Worm (Caenorhabditis elegans): ENCODE data around the gene F01D4.8.

DNA sequence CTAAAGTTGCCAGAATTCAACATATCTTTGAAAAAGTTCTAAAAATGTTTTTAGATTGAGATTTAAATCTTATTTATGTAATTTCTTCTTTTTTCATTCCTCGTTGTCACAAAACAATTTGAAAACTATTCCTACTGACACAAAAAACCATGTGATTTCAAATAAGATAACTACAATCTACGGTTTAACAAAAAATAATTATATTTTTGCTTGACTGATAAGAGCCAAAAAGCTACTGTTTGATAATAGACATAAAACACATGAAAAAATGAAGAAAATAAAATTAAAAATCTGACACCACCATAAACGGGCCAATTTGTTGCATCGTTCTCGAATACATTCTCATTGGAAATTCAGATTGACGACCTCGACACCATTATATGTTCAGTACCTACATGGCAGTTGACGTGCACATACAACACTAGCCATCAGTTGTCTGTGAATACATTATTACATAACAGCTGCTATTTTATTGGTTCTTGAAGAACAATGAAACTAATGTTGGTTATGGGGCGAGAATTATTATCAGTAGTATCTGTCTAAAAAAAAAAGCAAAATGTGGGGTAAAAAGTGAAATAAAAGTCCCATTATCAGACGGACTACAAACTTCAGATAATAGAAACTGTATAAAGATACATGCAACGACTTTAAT is 11.2 kb upstream of the F01D4.8 start, which contains the start of gene ugt-43:
- TF ChIP-seq cog-1 (tag; optimal IDR thresholded peaks at IDR 0.05) (no peak), med-1 (GFP tag; optimal IDR thresholded peaks at IDR 0.05; ENCODE audit: insufficient read depth) (no peak)

Measured in whole organism, midembryonic.